Fruit fly (Drosophila melanogaster) whole organism, larva: Measurements from ENCODE around the gene Kpc1.

Experiments used
- noc ChIP-seq: fragments of 200-800 bp; sonication (Bioruptor generic); optimal IDR thresholded peaks from 3 replicates; lab custom pipeline; 2019; ENCODE audit warnings: missing biosample characterization, mild to moderate bottlenecking, missing genetic modification characterization, moderate library complexity

Kpc1 gene

DNA sequence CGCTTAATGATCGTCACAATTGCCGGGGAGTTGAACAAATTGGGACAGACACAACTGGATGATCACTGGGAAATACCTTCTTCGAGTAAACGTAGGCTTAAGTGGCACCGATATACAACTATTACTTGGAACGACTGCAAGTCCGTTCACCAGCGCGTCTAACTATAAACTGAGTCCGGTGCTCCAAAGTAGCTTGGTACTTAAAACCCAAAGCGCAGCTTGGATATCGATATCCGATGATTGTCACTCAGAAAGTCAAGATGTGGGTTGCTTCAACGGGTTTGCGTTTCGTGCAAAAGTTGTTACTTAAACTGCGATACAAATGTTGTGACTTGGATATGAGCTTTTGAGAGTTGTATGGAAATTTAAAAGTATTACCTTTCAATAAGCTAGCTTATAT, 10.3 kb upstream of the Kpc1 start, which contains the start of gene Spn88Ea:
Gene Spn88Ea (minus strand): TSS at position 175 of the 400 bp plus-strand sequence.
- TF ChIP-seq noc (tag; lab: Kevin White, UChicago): no peak

- TF ChIP-seq noc (tag; lab: Kevin White, UChicago): no peak
Measured at dm6 chr3R:15205223-15205622, 9.2 kb upstream of the Kpc1 start.

- peak; percentile 82 for TF ChIP-seq noc (tag; lab: Kevin White, UChicago)
Measured at dm6 chr3R:15198052-15198793, 2.2 kb upstream of the Kpc1 start.

dm6 chr3R:15197373-15197772, 1.4 kb upstream of the Kpc1 start:
- no peak for TF ChIP-seq noc (tag; lab: Kevin White, UChicago)

- no peak for TF ChIP-seq noc (tag; lab: Kevin White, UChicago)
Measured at dm6 chr3R:15181467-15181866, 14.5 kb downstream of the Kpc1 start, which contains the start of gene Mf. TSS of gene Mf (minus strand) at chr3R:15181510.

dm6 chr3R:15177230-15177629, 18.8 kb downstream of the Kpc1 start:
- TF ChIP-seq noc (tag; lab: Kevin White, UChicago): no peak

- TF ChIP-seq noc (tag; lab: Kevin White, UChicago): no peak
Measured at dm6 chr3R:15149772-15150512, 46.1 kb downstream of the Kpc1 start, which contains the start of gene Gyc88E. TSS of gene Gyc88E (plus strand) at chr3R:15150375.

DNA sequence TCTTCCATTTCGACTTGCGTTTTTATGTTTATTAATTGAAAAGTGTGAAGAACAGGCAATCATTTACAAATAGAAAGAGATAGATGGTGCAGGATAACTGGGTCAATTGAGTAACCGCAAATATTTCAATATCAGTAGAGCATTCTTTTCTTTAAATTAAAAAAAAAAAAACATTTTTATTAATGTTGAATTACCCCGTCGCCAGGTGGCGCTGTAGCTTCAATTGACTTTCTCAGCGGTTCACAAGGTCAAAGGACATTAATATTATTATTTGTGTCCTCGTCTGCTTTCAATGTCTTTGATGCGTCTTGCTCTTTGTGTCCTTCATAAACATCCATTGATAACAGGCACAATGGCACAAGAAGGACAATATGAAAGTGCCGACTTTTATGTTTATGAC, 47.4 kb downstream of the Kpc1 start:
- TF ChIP-seq noc (tag; lab: Kevin White, UChicago): no peak

DNA sequence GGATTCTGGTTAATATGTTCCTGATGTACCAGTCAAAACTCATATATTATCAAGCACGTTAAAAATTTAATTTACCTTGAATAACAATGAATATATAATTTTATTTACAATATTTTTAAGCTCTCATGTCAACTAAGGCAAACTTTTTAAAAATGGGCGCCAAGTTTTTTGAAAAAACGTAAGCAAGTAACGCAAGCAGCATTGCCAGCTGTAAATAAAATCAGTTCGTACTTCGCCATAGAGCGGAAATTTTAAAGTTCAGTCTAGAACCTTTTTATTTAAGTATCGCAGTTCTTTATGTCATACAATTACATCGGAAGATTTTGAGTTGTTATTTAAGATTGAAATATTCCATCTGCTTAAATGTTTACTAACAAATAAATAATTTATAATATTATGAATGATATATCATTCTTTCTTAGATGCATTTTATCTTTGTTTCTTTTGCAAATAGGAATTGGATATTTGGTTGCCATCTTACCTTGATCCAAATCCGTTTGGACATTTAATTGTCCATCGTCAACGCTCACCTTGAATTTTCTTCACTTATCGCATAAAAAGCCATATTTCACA, 48.1 kb downstream of the Kpc1 start:
- no peak for TF ChIP-seq noc (tag; lab: Kevin White, UChicago)

- TF ChIP-seq noc (tag; lab: Kevin White, UChicago): peak; percentile 42
Measured at dm6 chr3R:15147038-15147744, 48.8 kb downstream of the Kpc1 start, which contains the start of gene Glys. TSS of gene Glys (minus strand) at chr3R:15147531.

DNA sequence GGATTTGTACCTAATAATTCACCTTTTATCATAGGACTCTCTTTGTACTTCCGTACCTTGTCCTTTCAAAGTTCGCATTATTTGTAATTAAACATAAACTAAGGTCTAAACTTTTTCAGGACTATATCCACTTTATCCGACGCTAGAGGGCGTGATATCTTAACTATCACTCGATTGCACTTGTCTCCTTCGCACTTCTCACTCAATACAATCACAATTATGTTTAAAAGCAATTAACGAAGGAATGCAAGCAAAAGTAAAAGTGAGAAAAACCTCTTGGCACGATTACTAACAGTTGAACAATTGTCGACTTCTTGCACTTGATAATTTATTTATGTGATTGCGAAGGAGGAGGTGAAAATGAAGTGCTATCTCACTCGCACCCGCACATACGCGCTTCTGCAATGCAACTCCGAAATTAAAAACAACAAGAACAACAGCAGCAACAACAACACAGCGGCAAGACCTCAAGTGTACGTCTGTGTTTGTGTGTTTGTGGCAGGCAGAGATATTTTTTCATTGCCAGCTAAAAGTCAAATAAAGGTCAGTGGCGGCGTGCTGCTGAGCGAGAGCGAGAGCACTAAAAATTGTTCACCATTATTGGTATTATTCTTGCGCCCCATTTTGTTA, 49.5 kb downstream of the Kpc1 start:
- TF ChIP-seq noc (tag; lab: Kevin White, UChicago): no peak

DNA sequence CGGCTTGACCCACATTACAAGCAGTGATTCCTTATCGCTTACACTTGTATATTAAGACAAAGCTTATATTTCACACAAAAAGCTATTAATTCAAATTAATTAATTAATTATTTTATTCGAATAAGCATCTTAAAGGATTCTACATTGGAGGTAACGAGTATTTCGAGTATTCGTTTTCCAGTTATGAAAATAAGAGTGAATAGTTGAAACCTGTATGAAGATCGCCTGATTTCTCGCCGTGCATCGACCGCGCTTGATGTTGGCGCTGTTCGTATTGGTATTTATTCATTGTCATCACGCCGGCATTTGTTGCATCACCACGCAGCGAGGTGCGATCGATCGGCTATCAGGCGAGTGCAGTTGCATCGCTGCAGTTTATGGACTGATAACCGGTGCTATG, 50.5 kb downstream of the Kpc1 start:
- peak; percentile 72 for TF ChIP-seq noc (tag; lab: Kevin White, UChicago)
